Worm (Caenorhabditis elegans) whole organism, L3 larva: ENCODE results near the gene chil-22.

Experiments used
- R02D3.7 ChIP-seq: fragments of 150-350 bp; optimal IDR thresholded peaks from 2 replicates; lab custom pipeline; 2014; ENCODE audit warnings: missing biosample characterization, missing genetic modification characterization
- ZK546.5 ChIP-seq: sonication (generic microtip); optimal IDR thresholded peaks from 2 replicates; lab custom pipeline; 2017; ENCODE audit warnings: missing biosample characterization, missing genetic modification characterization
- ama-1 ChIP-seq: fragments of 150-350 bp; optimal IDR thresholded peaks from 2 replicates; lab custom pipeline; 2018
- ceh-16 ChIP-seq: sonication (generic microtip); optimal IDR thresholded peaks from 2 replicates; lab custom pipeline; 2017; ENCODE audit warnings: missing biosample characterization, missing genetic modification characterization
- ceh-82 ChIP-seq: fragments of 150-350 bp; optimal IDR thresholded peaks from 2 replicates; lab custom pipeline; 2014; ENCODE audit warnings: missing biosample characterization, missing genetic modification characterization
- egl-27 ChIP-seq: sonication (generic microtip); optimal IDR thresholded peaks from 4 replicates; lab custom pipeline; 2017; ENCODE audit warnings: missing biosample characterization, missing genetic modification reagents, missing genetic modification characterization
- egl-5 ChIP-seq: fragments of 150-350 bp; optimal IDR thresholded peaks from 2 replicates; lab custom pipeline; 2017; ENCODE audit warnings: missing biosample characterization, missing genetic modification reagents, missing genetic modification characterization, inconsistent platforms
- elt-2 ChIP-seq: sonication (generic microtip); optimal IDR thresholded peaks from 2 replicates; lab custom pipeline; 2016; ENCODE audit warnings: missing genetic modification reagents, mild to moderate bottlenecking, missing genetic modification characterization, missing compliant biosample characterization
- elt-3 ChIP-seq, 3 experiments: fragments of 150-350 bp in 1 of 3; sonication (generic microtip) in 2 of 3; optimal IDR thresholded peaks; 2 replicates in 2 of 3; 4 replicates in 1 of 3; lab custom pipeline; 2014 to 2017; ENCODE audit warnings: missing biosample characterization in 3 of 3, missing genetic modification characterization in 3 of 3
- eor-1 ChIP-seq, 2 experiments: fragments of 150-350 bp; optimal IDR thresholded peaks; 2 replicates each; lab custom pipeline; 2014 to 2018; ENCODE audit warnings: missing biosample characterization in 2 of 2, missing genetic modification characterization in 2 of 2
- fkh-10 ChIP-seq: sonication (generic microtip); optimal IDR thresholded peaks from 2 replicates; lab custom pipeline; 2017; ENCODE audit warnings: missing biosample characterization, missing genetic modification reagents, missing genetic modification characterization
- hmg-11 ChIP-seq: sonication (generic microtip); optimal IDR thresholded peaks from 2 replicates; lab custom pipeline; 2016; ENCODE audit warnings: missing genetic modification characterization, missing compliant biosample characterization
- jun-1 ChIP-seq: fragments of 150-350 bp; optimal IDR thresholded peaks from 2 replicates; lab custom pipeline; 2014; ENCODE audit warnings: missing biosample characterization, missing genetic modification reagents, missing genetic modification characterization
- lin-15B ChIP-seq: fragments of 150-350 bp; optimal IDR thresholded peaks from 2 replicates; lab custom pipeline; 2014; ENCODE audit warnings: missing biosample characterization, missing genetic modification characterization
- lin-39 ChIP-seq: fragments of 150-350 bp; optimal IDR thresholded peaks from 2 replicates; lab custom pipeline; 2018; ENCODE audit warnings: missing biosample characterization, missing genetic modification reagents, missing genetic modification characterization
- mdl-1 ChIP-seq: fragments of 150-350 bp; optimal IDR thresholded peaks from 2 replicates; lab custom pipeline; 2014; ENCODE audit warnings: missing biosample characterization, missing genetic modification characterization
- mml-1 ChIP-seq: fragments of 150-350 bp; sonication (generic microtip); optimal IDR thresholded peaks from 3 replicates; lab custom pipeline; 2014; ENCODE audit warnings: missing biosample characterization, missing genetic modification characterization
- nfya-1 ChIP-seq: sonication (generic microtip); optimal IDR thresholded peaks from 2 replicates; lab custom pipeline; 2017; ENCODE audit warnings: missing genetic modification characterization, mild to moderate bottlenecking, missing compliant biosample characterization, antibody characterized with exemption, moderate library complexity; ENCODE audit not compliant: insufficient read depth
- nhr-11 ChIP-seq: fragments of 150-350 bp; optimal IDR thresholded peaks from 2 replicates; lab custom pipeline; 2014; ENCODE audit warnings: missing biosample characterization, missing genetic modification characterization
- nhr-23 ChIP-seq: fragments of 150-350 bp; optimal IDR thresholded peaks from 2 replicates; lab custom pipeline; 2014; ENCODE audit warnings: missing biosample characterization, missing genetic modification reagents, missing genetic modification characterization
- nhr-237 ChIP-seq: fragments of 150-350 bp; optimal IDR thresholded peaks from 2 replicates; lab custom pipeline; 2014; ENCODE audit warnings: missing biosample characterization, missing genetic modification characterization
- nhr-25 ChIP-seq: sonication (generic microtip); optimal IDR thresholded peaks from 2 replicates; lab custom pipeline; 2017; ENCODE audit warnings: missing biosample characterization, missing genetic modification characterization
- nhr-43 ChIP-seq: sonication (generic microtip); optimal IDR thresholded peaks from 2 replicates; lab custom pipeline; 2016; ENCODE audit warnings: mild to moderate bottlenecking, missing genetic modification characterization, missing compliant biosample characterization; ENCODE audit not compliant: poor library complexity, severe bottlenecking
- nhr-67 ChIP-seq: fragments of 150-350 bp; optimal IDR thresholded peaks from 2 replicates; lab custom pipeline; 2014; ENCODE audit warnings: missing biosample characterization, missing genetic modification characterization
- nhr-76 ChIP-seq: fragments of 150-350 bp; sonication (generic microtip); optimal IDR thresholded peaks from 5 replicates; lab custom pipeline; 2014; ENCODE audit warnings: missing biosample characterization, missing genetic modification characterization
- pqm-1 ChIP-seq: fragments of 150-350 bp; optimal IDR thresholded peaks from 2 replicates; lab custom pipeline; 2017; ENCODE audit warnings: missing biosample characterization, missing genetic modification characterization, inconsistent platforms
- sea-2 ChIP-seq: fragments of 150-350 bp; sonication (generic microtip); optimal IDR thresholded peaks from 4 replicates; lab custom pipeline; 2014; ENCODE audit warnings: missing biosample characterization, missing genetic modification reagents, missing genetic modification characterization
- snpc-4 ChIP-seq: fragments of 150-350 bp; optimal IDR thresholded peaks from 2 replicates; lab custom pipeline; 2014; ENCODE audit warnings: missing biosample characterization, missing genetic modification characterization
- tbx-2 ChIP-seq: sonication (generic microtip); optimal IDR thresholded peaks from 2 replicates; lab custom pipeline; 2016; ENCODE audit warnings: mild to moderate bottlenecking, missing genetic modification characterization, missing compliant biosample characterization
- unc-39 ChIP-seq: sonication (generic microtip); optimal IDR thresholded peaks from 4 replicates; lab custom pipeline; 2017; ENCODE audit warnings: missing biosample characterization, missing genetic modification characterization
- unc-62 ChIP-seq: fragments of 150-350 bp; sonication (generic microtip); optimal IDR thresholded peaks from 4 replicates; lab custom pipeline; 2014; ENCODE audit warnings: missing biosample characterization, missing genetic modification reagents, missing genetic modification characterization
- zag-1 ChIP-seq: fragments of 150-350 bp; optimal IDR thresholded peaks from 2 replicates; lab custom pipeline; 2014; ENCODE audit warnings: missing biosample characterization, missing genetic modification characterization
- ztf-11 ChIP-seq: fragments of 150-350 bp; optimal IDR thresholded peaks from 2 replicates; lab custom pipeline; 2014; ENCODE audit warnings: missing biosample characterization, missing genetic modification characterization

The chil-22 gene

DNA sequence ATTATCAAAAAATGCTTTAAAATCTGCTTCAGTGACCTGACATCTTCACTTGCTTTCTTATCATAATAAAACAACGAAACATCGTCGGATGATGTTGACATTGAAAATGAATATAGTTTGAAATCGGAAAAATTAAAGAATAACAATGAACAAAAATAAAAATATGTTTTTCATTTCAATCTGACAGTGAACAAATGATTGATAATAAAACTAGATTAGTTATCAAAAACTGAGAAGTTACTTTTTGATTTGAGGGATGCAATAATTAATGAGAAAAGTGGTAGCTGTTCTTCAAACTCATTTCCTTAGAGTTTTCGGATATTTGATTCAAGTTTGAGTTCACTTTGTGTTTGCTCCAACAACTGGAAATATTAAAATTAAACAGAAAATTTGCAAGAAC lies 22.5 kb downstream of the chil-22 start, which contains the start of gene chil-15:
TSS of gene chil-15 (minus strand) at position 101 of the 400 bp plus-strand sequence.
- no peak for TF ChIP-seq R02D3.7
- TF ChIP-seq snpc-4 (tag; lab: Kevin White, UChicago) = no peak
- no peak for TF ChIP-seq nfya-1 (tag; lab: Kevin White, UChicago)
- no peak for TF ChIP-seq mdl-1 (tag; lab: Kevin White, UChicago)
- TF ChIP-seq ama-1 (lab: Kevin White, UChicago) = no peak
- no peak for TF ChIP-seq zag-1
- TF ChIP-seq nhr-67 = no peak
- TF ChIP-seq mml-1 (tag; lab: Kevin White, UChicago) = no peak
- no peak for TF ChIP-seq lin-15B (tag; lab: Kevin White, UChicago)
- no peak for TF ChIP-seq elt-3 (tag; optimal IDR thresholded peaks at IDR 0.05; lab: Kevin White, UChicago)
- TF ChIP-seq eor-1 (tag; optimal IDR thresholded peaks at IDR 0.05; lab: Kevin White, UChicago) = no peak
- TF ChIP-seq unc-62 (GFP tag; lab: Kevin White, UChicago) = no peak
- TF ChIP-seq nhr-43 (tag; lab: Kevin White, UChicago) = no peak
- TF ChIP-seq jun-1 (tag; lab: Kevin White, UChicago) = no peak

DNA sequence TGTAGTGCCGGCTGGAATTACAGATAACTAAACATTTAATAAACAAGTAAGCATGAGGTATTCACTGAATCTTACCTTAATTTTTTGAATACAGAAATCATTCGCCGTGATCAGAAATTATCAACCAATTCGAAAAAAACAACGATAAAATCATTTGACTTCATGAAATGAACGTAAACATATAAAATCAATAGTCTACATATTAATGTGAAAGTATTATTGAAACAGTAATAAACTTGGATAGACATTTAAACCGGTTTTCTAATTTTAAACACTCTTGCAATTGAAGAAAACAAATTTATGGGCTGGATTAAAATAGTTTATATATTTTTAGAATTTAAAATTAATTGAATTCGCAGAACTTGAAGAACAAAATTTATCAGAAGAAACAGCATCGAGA lies 24.2 kb downstream of the chil-22 start, which contains the start of gene chil-16:
TSS of gene chil-16 (minus strand) at position 101 of the 400 bp plus-strand sequence.
- TF ChIP-seq nhr-237 (tag; lab: Kevin White, UChicago) (no peak), tbx-2 (no peak), ZK546.5 (tag; lab: Kevin White, UChicago) (no peak), eor-1 (tag; optimal IDR thresholded peaks at IDR 0.05; lab: Kevin White, UChicago) (no peak), ztf-11 (no peak), nhr-76 (tag; lab: Kevin White, UChicago) (no peak), pqm-1 (tag; lab: Kevin White, UChicago) (no peak), nhr-23 (tag; lab: Kevin White, UChicago) (no peak), hmg-11 (tag; lab: Kevin White, UChicago) (no peak), fkh-10 (GFP tag; lab: Kevin White, UChicago) (no peak), ceh-16 (no peak), elt-2 (tag; lab: Kevin White, UChicago) (no peak), nhr-43 (tag; lab: Kevin White, UChicago) (no peak), lin-39 (no peak), unc-39 (tag; lab: Kevin White, UChicago) (no peak), jun-1 (tag; lab: Kevin White, UChicago) (no peak), ama-1 (lab: Kevin White, UChicago) (no peak)

DNA sequence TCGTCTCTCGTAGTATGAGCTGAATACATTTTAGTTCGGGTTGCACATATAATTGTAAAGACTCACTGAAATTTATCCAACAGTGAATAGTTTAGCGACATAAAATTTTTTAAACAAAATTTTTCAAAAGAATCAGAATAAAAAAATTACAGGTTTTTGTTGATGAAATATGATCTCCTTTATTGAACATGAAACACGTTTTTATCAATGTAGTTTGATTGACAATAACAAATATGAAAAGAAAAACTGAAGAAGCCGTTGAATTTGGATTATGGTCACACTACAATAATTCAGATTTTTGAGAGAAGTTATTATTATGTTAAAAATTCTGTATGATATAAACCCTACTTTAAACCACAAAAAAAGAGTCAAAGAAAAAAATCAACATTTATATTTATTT lies 25.9 kb downstream of the chil-22 start, which contains the start of gene chil-17:
TSS of gene chil-17 (minus strand) at position 101 of the 400 bp plus-strand sequence.
- TF ChIP-seq unc-62 (GFP tag; lab: Kevin White, UChicago) (no peak), egl-27 (tag; lab: Kevin White, UChicago) (no peak), R02D3.7 (no peak), ceh-82 (tag; lab: Kevin White, UChicago) (no peak), egl-5 (no peak), elt-3 (tag; optimal IDR thresholded peaks at IDR 0.05; lab: Kevin White, UChicago) (no peak), zag-1 (no peak), nhr-11 (tag; lab: Kevin White, UChicago) (no peak), nhr-43 (tag; lab: Kevin White, UChicago) (no peak), ceh-16 (no peak), mml-1 (tag; lab: Kevin White, UChicago) (no peak), nhr-76 (tag; lab: Kevin White, UChicago) (no peak), lin-15B (tag; lab: Kevin White, UChicago) (no peak), nhr-237 (tag; lab: Kevin White, UChicago) (no peak), nhr-23 (tag; lab: Kevin White, UChicago) (no peak), nhr-25 (tag; lab: Kevin White, UChicago) (no peak), snpc-4 (tag; lab: Kevin White, UChicago) (no peak), elt-2 (tag; lab: Kevin White, UChicago) (no peak)

ce11 chrII:9438853-9439252 lies 27.1 kb downstream of the chil-22 start:
- TF ChIP-seq egl-27 (tag; lab: Kevin White, UChicago) = no peak
- TF ChIP-seq sea-2 = no peak
- no peak for TF ChIP-seq lin-15B (tag; lab: Kevin White, UChicago)
- TF ChIP-seq nhr-25 (tag; lab: Kevin White, UChicago) = no peak
- no peak for TF ChIP-seq elt-2 (tag; lab: Kevin White, UChicago)
- TF ChIP-seq elt-3 (tag; optimal IDR thresholded peaks at IDR 0.05; lab: Kevin White, UChicago) = no peak
